Fruit fly (Drosophila melanogaster) whole organism, embryonic: ENCODE data around the gene CG4382.
A peak's percentile ranks its signal among the peaks of the same experiment; 100 is the strongest.

ENCODE experiments used
- BtbVII ChIP-seq: fragments of 200-800 bp; sonication (Bioruptor generic); optimal IDR thresholded peaks from 3 replicates; lab custom pipeline; 2017; ENCODE audit warnings: missing biosample characterization, mild to moderate bottlenecking, missing genetic modification characterization
- C15 ChIP-seq: fragments of 200-800 bp; sonication (Bioruptor generic); IDR thresholded peaks from 3 replicates; pipeline ENCODE4 v1.3.6; 2022; ENCODE audit warnings: missing biosample characterization, missing genetic modification characterization
- CG10274 ChIP-seq: fragments of 200-800 bp; sonication (Bioruptor generic); optimal IDR thresholded peaks from 3 replicates; lab custom pipeline; 2017; ENCODE audit warnings: missing biosample characterization, mild to moderate bottlenecking, missing genetic modification characterization
- CG10565 ChIP-seq: fragments of 200-800 bp; sonication (Bioruptor generic); optimal IDR thresholded peaks from 3 replicates; lab custom pipeline; 2016; ENCODE audit warnings: missing biosample characterization, mild to moderate bottlenecking, missing genetic modification characterization
- CG10654 ChIP-seq: fragments of 200-800 bp; sonication (Bioruptor generic); optimal IDR thresholded peaks from 2 replicates; lab custom pipeline; 2016; ENCODE audit warnings: missing biosample characterization, missing genetic modification characterization
- CG12104 ChIP-seq: fragments of 200-800 bp; sonication (Bioruptor generic); optimal IDR thresholded peaks from 3 replicates; lab custom pipeline; 2016; ENCODE audit warnings: missing biosample characterization, missing genetic modification characterization
- CG12299 ChIP-seq: fragments of 200-800 bp; sonication (Bioruptor generic); optimal IDR thresholded peaks from 2 replicates; lab custom pipeline; 2018; ENCODE audit warnings: missing biosample characterization, mild to moderate bottlenecking, missing genetic modification characterization
- CG13894 ChIP-seq: fragments of 200-800 bp; sonication (Bioruptor generic); optimal IDR thresholded peaks from 3 replicates; lab custom pipeline; 2018; ENCODE audit warnings: missing biosample characterization, mild to moderate bottlenecking, missing genetic modification characterization, moderate library complexity
- CG14050 ChIP-seq: fragments of 200-800 bp; sonication (Bioruptor generic); IDR thresholded peaks from 3 replicates; pipeline ENCODE4 v1.3.6; 2022; ENCODE audit warnings: missing biosample characterization, missing genetic modification characterization
- CG14441 ChIP-seq: fragments of 200-800 bp; sonication (Bioruptor generic); IDR thresholded peaks from 2 replicates; pipeline ENCODE4 v1.3.6; 2022; ENCODE audit warnings: missing biosample characterization, missing genetic modification characterization
- CG14860 ChIP-seq: fragments of 200-800 bp; sonication (Bioruptor generic); IDR thresholded peaks from 3 replicates; pipeline ENCODE4 v1.3.6; 2022; ENCODE audit warnings: missing biosample characterization, missing genetic modification characterization; ENCODE audit not compliant: partially characterized antibody
- CG14965 ChIP-seq: fragments of 200-800 bp; sonication (Bioruptor generic); optimal IDR thresholded peaks from 2 replicates; lab custom pipeline; 2016; ENCODE audit warnings: missing biosample characterization, missing genetic modification characterization, borderline replicate concordance
- CG2678 ChIP-seq: fragments of 200-800 bp; sonication (Bioruptor generic); optimal IDR thresholded peaks from 3 replicates; lab custom pipeline; 2019; ENCODE audit warnings: missing biosample characterization, mild to moderate bottlenecking, missing genetic modification characterization, moderate library complexity
- CG30431 ChIP-seq: fragments of 200-800 bp; sonication (Bioruptor generic); optimal IDR thresholded peaks from 2 replicates; lab custom pipeline; 2017; ENCODE audit warnings: missing biosample characterization, missing genetic modification characterization
- CG31388 ChIP-seq: fragments of 200-800 bp; sonication (Bioruptor generic); optimal IDR thresholded peaks from 2 replicates; lab custom pipeline; 2016; ENCODE audit warnings: missing biosample characterization, missing genetic modification characterization
- CG6272 ChIP-seq: fragments of 200-800 bp; sonication (Bioruptor generic); IDR thresholded peaks from 2 replicates; pipeline ENCODE4 v1.3.6; 2022; ENCODE audit warnings: missing biosample characterization, missing genetic modification characterization
- CG6689 ChIP-seq: fragments of 200-800 bp; sonication (Bioruptor generic); IDR thresholded peaks from 2 replicates; pipeline ENCODE4 v1.3.6; 2022; ENCODE audit warnings: missing biosample characterization, missing genetic modification characterization
- CG7556 ChIP-seq: fragments of 200-800 bp; sonication (Bioruptor generic); optimal IDR thresholded peaks from 2 replicates; lab custom pipeline; 2017; ENCODE audit warnings: missing biosample characterization, mild to moderate bottlenecking, missing genetic modification characterization
- CG7745 ChIP-seq: fragments of 200-800 bp; sonication (Bioruptor generic); optimal IDR thresholded peaks from 2 replicates; lab custom pipeline; 2018; ENCODE audit warnings: missing biosample characterization, mild to moderate bottlenecking, missing genetic modification characterization, moderate library complexity
- Dad ChIP-seq: fragments of 200-800 bp; sonication (Bioruptor generic); optimal IDR thresholded peaks from 3 replicates; lab custom pipeline; 2016; ENCODE audit warnings: missing biosample characterization, missing genetic modification characterization
- Dek ChIP-seq: fragments of 200-800 bp; sonication (Bioruptor generic); optimal IDR thresholded peaks from 3 replicates; lab custom pipeline; 2019; ENCODE audit warnings: missing biosample characterization, mild to moderate bottlenecking, missing genetic modification characterization, moderate library complexity
- Dip2 ChIP-seq: fragments of 200-800 bp; sonication (Bioruptor generic); IDR thresholded peaks from 2 replicates; pipeline ENCODE4 v1.3.6; 2022; ENCODE audit warnings: missing biosample characterization, missing genetic modification characterization
- Hr39 ChIP-seq: fragments of >200 bp; optimal IDR thresholded peaks from 2 replicates; lab custom pipeline; 2017
- Hr51 ChIP-seq, 2 experiments: fragments of 200-800 bp; sonication (Bioruptor generic); optimal IDR thresholded peaks; 2 replicates in 1 of 2; 3 replicates in 1 of 2; lab custom pipeline; 2016 to 2018; ENCODE audit warnings: missing biosample characterization in 2 of 2, missing genetic modification characterization in 2 of 2, mild to moderate bottlenecking in 1 of 2, moderate library complexity in 1 of 2
- Hr78 ChIP-seq, 2 experiments: fragments of 200-800 bp in 1 of 2; fragments of >200 bp in 1 of 2; sonication (Bioruptor generic) in 1 of 2; optimal IDR thresholded peaks; 2 replicates each; lab custom pipeline; 2017 to 2019; ENCODE audit warnings: missing biosample characterization in 2 of 2, missing genetic modification characterization in 2 of 2, mild to moderate bottlenecking in 1 of 2, moderate library complexity in 1 of 2
- MESR4 ChIP-seq: fragments of 200-800 bp; sonication (Bioruptor generic); optimal IDR thresholded peaks from 2 replicates; lab custom pipeline; 2018; ENCODE audit warnings: missing biosample characterization, mild to moderate bottlenecking, missing genetic modification characterization, moderate library complexity
- Neu2 ChIP-seq: fragments of 200-800 bp; sonication (Bioruptor generic); optimal IDR thresholded peaks from 3 replicates; lab custom pipeline; 2016; ENCODE audit warnings: missing biosample characterization, missing genetic modification characterization, borderline replicate concordance
- Optix ChIP-seq: fragments of 200-800 bp; sonication (Bioruptor generic); IDR thresholded peaks from 3 replicates; pipeline ENCODE4 v1.3.6; 2022; ENCODE audit warnings: missing biosample characterization, missing genetic modification characterization
- Side ChIP-seq: fragments of 200-800 bp; sonication (Bioruptor generic); optimal IDR thresholded peaks from 2 replicates; lab custom pipeline; 2016; ENCODE audit warnings: missing biosample characterization, missing genetic modification characterization
- Sin3A ChIP-seq: fragments of >200 bp; optimal IDR thresholded peaks from 2 replicates; lab custom pipeline; 2018
- Sox102F ChIP-seq: fragments of 200-800 bp; sonication (Bioruptor generic); optimal IDR thresholded peaks from 2 replicates; lab custom pipeline; 2018; ENCODE audit warnings: missing biosample characterization, mild to moderate bottlenecking, missing genetic modification characterization, moderate library complexity
- Sry-δ ChIP-seq: fragments of 200-800 bp; sonication (Bioruptor generic); optimal IDR thresholded peaks from 2 replicates; lab custom pipeline; 2016; ENCODE audit warnings: missing biosample characterization, missing genetic modification characterization
- al ChIP-seq: fragments of 200-800 bp; sonication (Bioruptor generic); IDR thresholded peaks from 2 replicates; pipeline ENCODE4 v1.3.6; 2022; ENCODE audit warnings: missing biosample characterization, missing genetic modification characterization
- br ChIP-seq: fragments of >200 bp; optimal IDR thresholded peaks from 2 replicates; lab custom pipeline; 2017
- chm ChIP-seq: fragments of 200-800 bp; sonication (Bioruptor generic); IDR thresholded peaks from 2 replicates; pipeline ENCODE4 v1.3.6; 2022; ENCODE audit warnings: missing biosample characterization, missing genetic modification characterization
- disco-r ChIP-seq: fragments of 200-800 bp; sonication (Bioruptor generic); optimal IDR thresholded peaks from 2 replicates; lab custom pipeline; 2016; ENCODE audit warnings: missing biosample characterization, missing genetic modification characterization
- eve ChIP-seq, 2 experiments: fragments of >200 bp; optimal IDR thresholded peaks; 2 replicates each; lab custom pipeline; 2017; ENCODE audit warnings: missing biosample characterization in 2 of 2, missing genetic modification characterization in 2 of 2
- fd102C ChIP-seq: fragments of 200-800 bp; sonication (Bioruptor generic); optimal IDR thresholded peaks from 2 replicates; lab custom pipeline; 2018; ENCODE audit warnings: missing biosample characterization, mild to moderate bottlenecking, missing genetic modification characterization, moderate library complexity
- grn ChIP-seq: fragments of 200-800 bp; sonication (Bioruptor generic); optimal IDR thresholded peaks from 3 replicates; lab custom pipeline; 2017; ENCODE audit warnings: missing biosample characterization, missing genetic modification characterization
- gt ChIP-seq: fragments of 200-800 bp; sonication (Bioruptor generic); IDR thresholded peaks from 2 replicates; pipeline ENCODE4 v1.3.6; 2022; ENCODE audit warnings: missing biosample characterization, missing genetic modification characterization
- hb ChIP-seq: fragments of 200-800 bp; sonication (Bioruptor generic); IDR thresholded peaks from 3 replicates; pipeline ENCODE4 v1.3.6; 2022; ENCODE audit warnings: missing biosample characterization, missing genetic modification characterization; ENCODE audit not compliant: partially characterized antibody
- hbn ChIP-seq: fragments of 200-800 bp; sonication (Bioruptor generic); IDR thresholded peaks from 2 replicates; pipeline ENCODE4 v1.3.6; 2022; ENCODE audit warnings: missing biosample characterization, missing genetic modification characterization; ENCODE audit not compliant: partially characterized antibody
- her ChIP-seq: fragments of 200-800 bp; sonication (Bioruptor generic); optimal IDR thresholded peaks from 2 replicates; lab custom pipeline; 2016; ENCODE audit warnings: missing biosample characterization, missing genetic modification characterization
- inv ChIP-seq: fragments of 200-800 bp; sonication (Bioruptor generic); IDR thresholded peaks from 2 replicates; pipeline ENCODE4 v1.3.6; 2022; ENCODE audit warnings: missing biosample characterization, missing genetic modification characterization; ENCODE audit not compliant: partially characterized antibody
- kah ChIP-seq: fragments of 200-800 bp; sonication (Bioruptor generic); optimal IDR thresholded peaks from 2 replicates; lab custom pipeline; 2018; ENCODE audit warnings: missing biosample characterization, mild to moderate bottlenecking, missing genetic modification characterization
- pzg ChIP-seq: fragments of 200-800 bp; sonication (Bioruptor generic); optimal IDR thresholded peaks from 3 replicates; lab custom pipeline; 2018; ENCODE audit warnings: missing biosample characterization, mild to moderate bottlenecking, missing genetic modification characterization, moderate library complexity
- sna ChIP-seq: fragments of 200-800 bp; sonication (Bioruptor generic); IDR thresholded peaks from 2 replicates; pipeline ENCODE4 v1.3.6; 2022; ENCODE audit warnings: missing biosample characterization, missing genetic modification characterization; ENCODE audit not compliant: partially characterized antibody
- so ChIP-seq: fragments of 200-800 bp; sonication (Bioruptor generic); IDR thresholded peaks from 3 replicates; pipeline ENCODE4 v1.3.6; 2022; ENCODE audit warnings: missing biosample characterization, missing genetic modification characterization
- sob ChIP-seq: fragments of 200-800 bp; sonication (Bioruptor generic); IDR thresholded peaks from 2 replicates; pipeline ENCODE4 v1.3.6; 2022; ENCODE audit warnings: missing biosample characterization, missing genetic modification characterization
- tap ChIP-seq: fragments of 200-800 bp; optimal IDR thresholded peaks from 3 replicates; lab custom pipeline; 2019; ENCODE audit warnings: missing biosample characterization, mild to moderate bottlenecking, missing genetic modification characterization, moderate library complexity
- ttk ChIP-seq: fragments of 200-800 bp; sonication (Bioruptor generic); IDR thresholded peaks from 2 replicates; pipeline ENCODE4 v2.1.2; 2022; ENCODE audit warnings: missing biosample characterization, missing genetic modification characterization
- tx ChIP-seq: fragments of 200-800 bp; sonication (Bioruptor generic); optimal IDR thresholded peaks from 2 replicates; lab custom pipeline; 2016; ENCODE audit warnings: missing biosample characterization, missing genetic modification characterization

Gene CG4382

DNA sequence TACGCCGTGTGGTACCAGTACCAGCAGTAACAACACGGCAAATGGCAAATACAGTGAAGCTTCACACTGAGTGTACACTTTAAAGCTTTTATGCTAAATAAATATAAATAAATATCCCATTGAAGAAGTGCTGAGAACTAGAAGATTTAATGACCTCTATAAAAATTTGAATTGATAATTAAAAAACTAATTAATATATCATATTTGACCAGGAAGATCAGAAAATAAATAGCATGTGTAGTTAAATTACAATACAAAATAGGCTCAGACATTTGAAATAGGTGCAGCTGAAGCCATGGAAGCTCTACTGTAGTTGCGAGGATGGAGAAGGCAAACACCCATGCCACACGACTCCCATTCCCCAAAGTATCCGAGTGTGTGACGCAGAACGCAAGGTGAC is 36.1 kb downstream of the CG4382 start (continued):
- TF ChIP-seq CG14050 (GFP tag; lab: Robert Waterston, UW): no peak
- TF ChIP-seq al (GFP tag; lab: Robert Waterston, UW): 0 out of 2 replicates have a peak, but pooled peaks have one; percentile 19
- TF ChIP-seq tx (GFP tag; lab: Kevin White, UChicago): no peak
- no peak for TF ChIP-seq Hr39 (lab: Kevin White, UChicago)
- TF ChIP-seq CG6689 (GFP tag; lab: Robert Waterston, UW): 0 out of 2 replicates have a peak, but pooled peaks have one; percentile 11
- peak in 1 of 2 experiments; percentile 31 for TF ChIP-seq eve (GFP tag; optimal IDR thresholded peaks at IDR 0.05; lab: Kevin White, UChicago)
- no peak for TF ChIP-seq hb (GFP tag; lab: Robert Waterston, UW)
- no peak for TF ChIP-seq CG31388
- no peak for TF ChIP-seq CG7745
- no peak for TF ChIP-seq Optix (GFP tag; lab: Robert Waterston, UW)
- TF ChIP-seq CG6272: no peak
- no peak for TF ChIP-seq gt (GFP tag; lab: Robert Waterston, UW)
- TF ChIP-seq CG13894 (tag; lab: Kevin White, UChicago): no peak
- TF ChIP-seq BtbVII (GFP tag; lab: Kevin White, UChicago): no peak
- no peak for TF ChIP-seq grn
- no peak for TF ChIP-seq br
- no peak for TF ChIP-seq Hr78 (GFP tag; optimal IDR thresholded peaks at IDR 0.05; lab: Kevin White, UChicago)
- no peak for TF ChIP-seq fd102C (GFP tag; lab: Kevin White, UChicago)
- TF ChIP-seq CG10565: no peak
- TF ChIP-seq Dip2: no peak
- TF ChIP-seq pzg (GFP tag; lab: Kevin White, UChicago): no peak
- TF ChIP-seq CG2678 (tag; lab: Kevin White, UChicago): peak; percentile 76
- TF ChIP-seq CG10274 (GFP tag; lab: Kevin White, UChicago): no peak
- TF ChIP-seq Hr51 (GFP tag; optimal IDR thresholded peaks at IDR 0.05; lab: Kevin White, UChicago): peak in 1 of 2 experiments; percentile 74
- no peak for TF ChIP-seq Sin3A (lab: Kevin White, UChicago)
- no peak for TF ChIP-seq Side
- TF ChIP-seq so (GFP tag; lab: Robert Waterston, UW): 0 out of 3 replicates have a peak, but pooled peaks have one; percentile 29
- no peak for TF ChIP-seq MESR4
- no peak for TF ChIP-seq inv (GFP tag; lab: Robert Waterston, UW)
- peak; percentile 26 for TF ChIP-seq tap (tag; lab: Kevin White, UChicago)
- TF ChIP-seq CG14860: no peak
- TF ChIP-seq Neu2: no peak
- peak; percentile 68 for TF ChIP-seq Sox102F (GFP tag; lab: Kevin White, UChicago)
- TF ChIP-seq sna (GFP tag; lab: Robert Waterston, UW): no peak
- TF ChIP-seq CG10654 (GFP tag; lab: Kevin White, UChicago): peak; percentile 31
- TF ChIP-seq Sry-δ: no peak
- TF ChIP-seq kah (GFP tag; lab: Kevin White, UChicago): no peak
- TF ChIP-seq CG12104: peak; percentile 23
- TF ChIP-seq her (GFP tag; lab: Kevin White, UChicago): no peak
- no peak for TF ChIP-seq disco-r (GFP tag; lab: Kevin White, UChicago)
- peak; percentile 51 for TF ChIP-seq CG14441 (GFP tag; lab: Robert Waterston, UW)
- TF ChIP-seq chm (GFP tag; lab: Robert Waterston, UW): no peak
- TF ChIP-seq CG12299: no peak
- no peak for TF ChIP-seq sob (GFP tag; lab: Robert Waterston, UW)
- TF ChIP-seq CG30431 (GFP tag; lab: Kevin White, UChicago): no peak
- TF ChIP-seq Dad (GFP tag; lab: Kevin White, UChicago): no peak
- no peak for TF ChIP-seq C15 (GFP tag; lab: Robert Waterston, UW)
- TF ChIP-seq ttk (GFP tag; lab: Robert Waterston, UW): no peak
- TF ChIP-seq Dek: peak; percentile 46
- peak; percentile 58 for TF ChIP-seq CG7556 (GFP tag; lab: Kevin White, UChicago)
- TF ChIP-seq CG14965 (GFP tag; lab: Kevin White, UChicago): no peak
- no peak for TF ChIP-seq hbn
